Worm (Caenorhabditis elegans) whole organism, L2 larva: Measurements from ENCODE around the gene ZK418.6.
A peak's percentile ranks its signal among the peaks of the same experiment; 100 is the strongest.

ENCODE experiments used
- C34F6.9 ChIP-seq: fragments of 150-350 bp; optimal IDR thresholded peaks from 2 replicates; lab custom pipeline; 2014; ENCODE audit warnings: missing biosample characterization, missing genetic modification characterization
- F13H6.1 ChIP-seq: sonication (generic microtip); optimal IDR thresholded peaks from 2 replicates; lab custom pipeline; 2016; ENCODE audit warnings: missing genetic modification characterization, missing compliant biosample characterization
- alr-1 ChIP-seq: fragments of 150-350 bp; optimal IDR thresholded peaks from 2 replicates; lab custom pipeline; 2014; ENCODE audit warnings: missing biosample characterization, missing genetic modification characterization
- ama-1 ChIP-seq: fragments of 150-350 bp; optimal IDR thresholded peaks from 2 replicates; lab custom pipeline; 2018; ENCODE audit warnings: inconsistent platforms
- crh-2 ChIP-seq: sonication (generic microtip); optimal IDR thresholded peaks from 2 replicates; lab custom pipeline; 2017; ENCODE audit warnings: missing biosample characterization, missing genetic modification characterization
- dmd-4 ChIP-seq: sonication (generic microtip); optimal IDR thresholded peaks from 2 replicates; lab custom pipeline; 2017; ENCODE audit warnings: missing biosample characterization, missing genetic modification characterization
- egl-27 ChIP-seq: sonication (generic microtip); optimal IDR thresholded peaks from 3 replicates; lab custom pipeline; 2017; ENCODE audit warnings: missing biosample characterization, missing genetic modification reagents, missing genetic modification characterization
- fos-1 ChIP-seq: fragments of 150-350 bp; optimal IDR thresholded peaks from 2 replicates; lab custom pipeline; 2014; ENCODE audit warnings: missing biosample characterization, missing genetic modification characterization
- gmeb-1 ChIP-seq: fragments of 150-350 bp; optimal IDR thresholded peaks from 2 replicates; lab custom pipeline; 2014; ENCODE audit warnings: missing biosample characterization, missing genetic modification characterization
- lin-11 ChIP-seq: fragments of 150-350 bp; sonication (generic microtip); optimal IDR thresholded peaks from 2 replicates; lab custom pipeline; 2014; ENCODE audit warnings: missing biosample characterization, missing genetic modification characterization, inconsistent platforms, mixed read lengths
- lin-13 ChIP-seq: fragments of 150-350 bp; optimal IDR thresholded peaks from 2 replicates; lab custom pipeline; 2014; ENCODE audit warnings: missing biosample characterization, missing genetic modification reagents, missing genetic modification characterization
- lsy-2 ChIP-seq, 2 experiments: fragments of 150-350 bp in 1 of 2; sonication (generic microtip) in 1 of 2; optimal IDR thresholded peaks; 2 replicates each; lab custom pipeline; 2014 to 2017; ENCODE audit warnings: missing biosample characterization in 2 of 2, missing genetic modification characterization in 2 of 2
- mab-5 ChIP-seq: fragments of 150-350 bp; optimal IDR thresholded peaks from 2 replicates; lab custom pipeline; 2014; ENCODE audit warnings: missing biosample characterization, missing genetic modification characterization
- mdl-1 ChIP-seq, 2 experiments: fragments of 150-350 bp in 1 of 2; sonication (generic microtip) in 1 of 2; optimal IDR thresholded peaks; 2 replicates each; lab custom pipeline; 2017; ENCODE audit warnings: missing biosample characterization in 2 of 2, missing genetic modification characterization in 2 of 2
- nhr-10 ChIP-seq: sonication (generic microtip); optimal IDR thresholded peaks from 2 replicates; lab custom pipeline; 2017; ENCODE audit warnings: missing biosample characterization, missing genetic modification characterization
- nhr-11 ChIP-seq: fragments of 150-350 bp; optimal IDR thresholded peaks from 2 replicates; lab custom pipeline; 2014; ENCODE audit warnings: missing biosample characterization, missing genetic modification characterization
- nhr-12 ChIP-seq: fragments of 150-350 bp; optimal IDR thresholded peaks from 2 replicates; lab custom pipeline; 2014; ENCODE audit warnings: missing biosample characterization, missing genetic modification characterization
- nhr-129 ChIP-seq: fragments of 150-350 bp; optimal IDR thresholded peaks from 2 replicates; lab custom pipeline; 2014; ENCODE audit warnings: missing biosample characterization, missing genetic modification characterization
- nhr-21 ChIP-seq: fragments of 150-350 bp; optimal IDR thresholded peaks from 2 replicates; lab custom pipeline; 2014; ENCODE audit warnings: missing biosample characterization, missing genetic modification characterization
- nhr-23 ChIP-seq: fragments of 150-350 bp; optimal IDR thresholded peaks from 2 replicates; lab custom pipeline; 2014; ENCODE audit warnings: missing biosample characterization, missing genetic modification reagents, missing genetic modification characterization
- nhr-25 ChIP-seq: fragments of 150-350 bp; sonication (generic microtip); optimal IDR thresholded peaks from 3 replicates; lab custom pipeline; 2014; ENCODE audit warnings: missing biosample characterization, missing genetic modification characterization
- nhr-77 ChIP-seq: fragments of 150-350 bp; optimal IDR thresholded peaks from 2 replicates; lab custom pipeline; 2014; ENCODE audit warnings: missing biosample characterization, missing genetic modification characterization
- peb-1 ChIP-seq: fragments of 150-350 bp; optimal IDR thresholded peaks from 2 replicates; lab custom pipeline; 2014; ENCODE audit warnings: missing biosample characterization, missing genetic modification characterization
- sem-4 ChIP-seq: fragments of 150-350 bp; optimal IDR thresholded peaks from 2 replicates; lab custom pipeline; 2014; ENCODE audit warnings: missing biosample characterization, missing genetic modification reagents, missing genetic modification characterization
- skn-1 ChIP-seq: sonication (generic microtip); optimal IDR thresholded peaks from 2 replicates; lab custom pipeline; 2017; ENCODE audit warnings: missing biosample characterization, missing genetic modification characterization
- sma-3 ChIP-seq: sonication (generic microtip); optimal IDR thresholded peaks from 2 replicates; lab custom pipeline; 2016; ENCODE audit warnings: missing genetic modification reagents, missing genetic modification characterization, missing compliant biosample characterization
- sma-9 ChIP-seq, 2 experiments: fragments of 150-350 bp in 1 of 2; sonication (generic microtip) in 1 of 2; optimal IDR thresholded peaks; 2 replicates each; lab custom pipeline; 2014 to 2016; ENCODE audit warnings: missing genetic modification characterization in 2 of 2, mild to moderate bottlenecking in 1 of 2, missing biosample characterization in 1 of 2, missing compliant biosample characterization in 1 of 2, missing genetic modification reagents in 1 of 2, moderate library complexity in 1 of 2
- snpc-4 ChIP-seq: fragments of 150-350 bp; optimal IDR thresholded peaks from 2 replicates; lab custom pipeline; 2014; ENCODE audit warnings: missing biosample characterization, missing genetic modification characterization
- unc-55 ChIP-seq: fragments of 150-350 bp; sonication (generic microtip); optimal IDR thresholded peaks from 3 replicates; lab custom pipeline; 2014; ENCODE audit warnings: missing biosample characterization, missing genetic modification reagents, missing genetic modification characterization
- ztf-1 ChIP-seq: fragments of 200-800 bp; sonication (Bioruptor generic); conservative IDR thresholded peaks from 2 replicates; pipeline ENCODE4 v1.3.6; 2022; ENCODE audit warnings: missing genetic modification characterization, missing compliant biosample characterization
- ztf-11 ChIP-seq: sonication (generic microtip); optimal IDR thresholded peaks from 2 replicates; lab custom pipeline; 2017; ENCODE audit warnings: missing biosample characterization, missing genetic modification characterization
- ztf-4 ChIP-seq: fragments of 150-350 bp; optimal IDR thresholded peaks from 2 replicates; lab custom pipeline; 2014; ENCODE audit warnings: missing biosample characterization, missing genetic modification characterization

Gene ZK418.6

DNA sequence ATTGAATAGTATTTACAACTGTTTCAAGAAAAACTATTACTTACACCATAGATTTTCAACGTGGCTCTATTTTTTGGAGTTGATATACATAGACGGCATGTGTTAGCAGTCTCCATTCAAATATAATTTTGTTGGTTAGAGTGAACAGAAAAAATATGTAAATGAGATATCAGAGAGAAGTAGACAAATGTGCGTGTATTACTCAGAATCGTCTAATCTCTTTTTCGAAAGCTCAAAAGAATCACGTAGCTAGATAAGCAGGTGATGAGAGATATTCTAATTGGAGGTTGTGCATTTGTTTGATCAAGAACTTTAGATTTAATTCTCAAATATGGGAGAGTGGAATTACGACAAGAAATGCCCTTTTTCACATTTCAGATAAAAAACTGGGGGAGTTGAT lies 11.9 kb upstream of the ZK418.6 start, which contains the start of gene ZK418.10:
ZK418.10 (minus strand) TSS at position 148 of the 400 bp plus-strand sequence.
- no peak for TF ChIP-seq nhr-23 (tag; lab: Kevin White, UChicago)
- no peak for TF ChIP-seq nhr-77 (tag; lab: Kevin White, UChicago)
- no peak for TF ChIP-seq ztf-1 (GFP tag; lab: Robert Waterston, UW)
- TF ChIP-seq C34F6.9, result peak; percentile 33
- peak; percentile 16 for TF ChIP-seq nhr-21 (tag; lab: Kevin White, UChicago)
- peak in 1 of 2 experiments; percentile 16 for TF ChIP-seq lsy-2 (tag; optimal IDR thresholded peaks at IDR 0.05; lab: Kevin White, UChicago)
- TF ChIP-seq nhr-25 (tag; lab: Kevin White, UChicago), result no peak
- no peak for TF ChIP-seq mdl-1 (tag; optimal IDR thresholded peaks at IDR 0.05; lab: Kevin White, UChicago)
- peak; percentile 5 for TF ChIP-seq sma-9 (GFP tag; optimal IDR thresholded peaks at IDR 0.05; lab: Kevin White, UChicago)
- no peak for TF ChIP-seq sma-9 (tag; optimal IDR thresholded peaks at IDR 0.05; lab: Kevin White, UChicago)
- no peak for TF ChIP-seq snpc-4
- no peak for TF ChIP-seq nhr-12 (tag; lab: Kevin White, UChicago)
- TF ChIP-seq nhr-11, result no peak
- TF ChIP-seq, all 48 proteins: peak for 4

DNA sequence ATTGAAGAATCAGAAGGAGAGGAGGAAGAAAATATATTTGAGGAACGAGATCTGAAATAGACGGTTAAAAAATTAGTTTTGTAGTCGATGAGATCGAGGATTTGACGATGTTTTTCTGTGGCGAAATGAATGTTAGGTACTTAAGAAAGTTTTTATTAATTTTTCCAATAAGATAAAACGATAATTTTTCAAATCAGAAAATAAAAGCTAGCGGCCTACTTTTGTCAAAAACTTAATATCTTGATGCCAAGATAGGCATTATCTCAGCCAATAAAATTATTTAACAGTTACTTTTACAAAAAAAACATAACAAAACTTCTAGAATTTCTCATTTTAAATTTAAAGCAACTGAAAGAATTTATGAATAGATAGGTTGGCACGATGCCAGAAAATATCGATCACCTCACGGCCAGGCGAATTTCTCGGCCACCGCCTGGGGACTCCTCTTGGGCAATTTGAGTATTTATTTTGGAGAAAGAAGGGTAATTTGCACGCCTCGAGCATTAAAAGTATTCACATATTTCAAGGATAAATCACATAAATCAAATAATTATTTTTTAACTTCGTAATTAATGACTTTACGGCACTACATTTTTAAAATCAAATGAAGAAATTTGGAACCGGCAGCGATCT lies 9.2 kb upstream of the ZK418.6 start, which contains the start of gene fubl-2:
fubl-2 (minus strand) TSS at position 51 of the 633 bp plus-strand sequence.
- TF ChIP-seq C34F6.9 (peak; percentile 66), nhr-21 (tag; lab: Kevin White, UChicago) (peak; percentile 8), sma-9 (GFP tag; optimal IDR thresholded peaks at IDR 0.05; lab: Kevin White, UChicago) (peak; percentile 66), sma-9 (tag; optimal IDR thresholded peaks at IDR 0.05; lab: Kevin White, UChicago) (no peak), unc-55 (GFP tag; lab: Kevin White, UChicago) (peak; percentile 70), egl-27 (tag; lab: Kevin White, UChicago) (peak; percentile 66), nhr-10 (tag; lab: Kevin White, UChicago) (no peak), fos-1 (peak; percentile 50), lin-11 (peak; percentile 29), nhr-129 (tag; lab: Kevin White, UChicago) (peak; percentile 25), crh-2 (tag; lab: Kevin White, UChicago) (peak; percentile 59), mab-5 (no peak), skn-1 (no peak), sma-3 (peak; percentile 84), lin-13 (GFP tag; lab: Kevin White, UChicago) (peak; percentile 76), ama-1 (lab: Kevin White, UChicago) (no peak), lsy-2 (tag; optimal IDR thresholded peaks at IDR 0.05; lab: Kevin White, UChicago) (peak; percentile 22 to 86), F13H6.1 (peak; percentile 69), nhr-25 (tag; lab: Kevin White, UChicago) (no peak), gmeb-1 (tag; lab: Kevin White, UChicago) (peak; percentile 65)

DNA sequence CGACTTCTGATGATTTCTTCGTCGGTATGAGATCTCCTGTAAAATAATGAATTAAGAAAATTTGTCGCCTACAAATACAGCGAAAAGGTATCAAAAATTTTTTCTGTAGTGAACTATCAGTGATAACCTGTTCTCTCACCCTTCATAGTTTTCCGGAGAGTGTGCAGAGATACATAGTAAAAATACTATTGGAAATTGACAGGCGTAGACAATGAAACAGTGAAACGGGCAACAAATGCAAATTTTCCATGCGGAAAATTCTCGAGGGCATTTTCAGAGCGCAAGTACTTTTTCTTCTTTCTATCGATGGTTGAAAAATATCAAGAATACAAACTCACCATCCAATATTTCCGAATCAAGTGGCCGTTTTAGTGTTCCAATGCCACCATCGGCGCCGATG lies 8.5 kb upstream of the ZK418.6 start:
- peak; percentile 4 for TF ChIP-seq gmeb-1 (tag; lab: Kevin White, UChicago)
- TF ChIP-seq peb-1 (tag; lab: Kevin White, UChicago), result no peak
- TF ChIP-seq fos-1, result no peak
- TF ChIP-seq sem-4 (tag; lab: Kevin White, UChicago), result no peak
- no peak for TF ChIP-seq ztf-4 (tag; lab: Kevin White, UChicago)
- no peak for TF ChIP-seq unc-55 (GFP tag; lab: Kevin White, UChicago)

DNA sequence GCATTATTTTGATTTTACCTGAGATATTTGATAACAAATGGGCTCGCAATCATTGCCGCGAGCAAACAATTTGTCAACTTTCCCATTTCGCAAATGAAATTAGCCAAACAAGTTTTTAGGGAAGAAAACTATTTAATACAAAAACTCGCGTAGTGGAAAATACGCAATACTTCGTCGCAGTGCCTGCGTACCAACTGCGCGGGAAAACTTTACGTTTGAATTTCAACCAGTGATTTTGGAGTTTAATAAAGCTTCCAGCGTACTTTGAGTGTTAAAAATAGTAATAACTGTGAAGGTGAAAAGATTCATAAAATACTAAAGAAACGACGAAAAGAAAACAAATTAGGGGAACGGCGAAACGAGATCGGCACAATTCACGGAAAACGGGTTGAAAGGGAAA lies 6.3 kb upstream of the ZK418.6 start, which contains the start of gene tofu-7:
tofu-7 (minus strand) TSS at position 111 of the 400 bp plus-strand sequence.
- TF ChIP-seq mdl-1 (tag; optimal IDR thresholded peaks at IDR 0.05; lab: Kevin White, UChicago) (no peak), ama-1 (lab: Kevin White, UChicago) (no peak), crh-2 (tag; lab: Kevin White, UChicago) (no peak), ztf-11 (tag; lab: Kevin White, UChicago) (no peak)

DNA sequence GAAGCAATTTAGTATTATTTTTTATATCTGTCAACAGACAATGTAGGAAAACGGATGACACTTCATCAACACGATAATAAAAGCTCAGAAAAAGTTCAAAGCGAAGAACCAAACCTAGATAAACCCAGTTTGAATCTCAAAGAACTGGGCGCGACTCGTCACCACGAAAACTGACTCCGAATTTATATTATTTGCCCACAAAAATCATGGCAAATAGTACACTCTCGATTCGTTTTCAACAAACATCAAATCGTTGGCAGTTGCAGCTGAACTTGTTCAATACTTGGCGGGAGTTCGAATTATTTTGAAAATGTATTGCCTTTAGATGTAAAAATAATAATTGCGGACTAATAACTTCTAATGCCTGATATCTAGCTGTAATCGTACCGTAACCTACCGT lies 4.5 kb upstream of the ZK418.6 start:
- TF ChIP-seq dmd-4, result no peak
- TF ChIP-seq alr-1 (tag; lab: Kevin White, UChicago), result no peak
- no peak for TF ChIP-seq nhr-23 (tag; lab: Kevin White, UChicago)
- no peak for TF ChIP-seq fos-1
- no peak for TF ChIP-seq ztf-11 (tag; lab: Kevin White, UChicago)
